Fruit fly (Drosophila melanogaster): ENCODE results near the gene CG16779.

CG16779 gene

dm6 chr3R:9487561-9487960 lies 5.9 kb downstream of the CG16779 start:
- no peak for TF ChIP-seq CG17801 (GFP tag; optimal IDR thresholded peaks at IDR 0.05; ENCODE audit: partially characterized antibody)

DNA sequence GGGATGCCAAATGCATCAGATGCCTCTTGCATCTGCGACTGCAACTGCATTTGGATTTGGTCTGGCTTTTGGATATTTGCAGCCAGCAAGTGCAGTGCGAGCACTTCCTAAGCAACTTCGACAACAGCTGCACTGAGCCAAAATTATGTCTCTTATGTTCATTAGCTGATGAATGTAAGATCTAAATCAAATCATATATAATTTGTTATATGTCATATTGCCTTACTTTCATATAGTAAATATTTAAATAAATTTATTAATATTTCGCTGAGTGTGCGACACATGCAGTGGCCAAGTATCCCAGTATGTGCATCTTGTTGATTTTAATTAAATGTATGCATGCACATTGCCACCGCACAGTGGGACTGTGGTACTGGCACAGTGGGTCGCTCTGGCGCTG lies 13.1 kb downstream of the CG16779 start:
- TF ChIP-seq CG17801 (GFP tag; optimal IDR thresholded peaks at IDR 0.05; ENCODE audit: partially characterized antibody), result no peak

dm6 chr3R:9468109-9468508 lies 25.4 kb downstream of the CG16779 start:
- TF ChIP-seq CG17801 (GFP tag; optimal IDR thresholded peaks at IDR 0.05; ENCODE audit: partially characterized antibody), result no peak

- no peak for TF ChIP-seq CG17801 (GFP tag; optimal IDR thresholded peaks at IDR 0.05; ENCODE audit: partially characterized antibody)
Observed at dm6 chr3R:9460488-9461150, 32.9 kb downstream of the CG16779 start, which contains the start of gene GstZ2. TSS of gene GstZ2 (minus strand) at chr3R:9460652.

dm6 chr3R:9459385-9460285 lies 33.8 kb downstream of the CG16779 start:
- TF ChIP-seq CG17801 (GFP tag; optimal IDR thresholded peaks at IDR 0.05; ENCODE audit: partially characterized antibody), result no peak

- TF ChIP-seq CG17801 (GFP tag; optimal IDR thresholded peaks at IDR 0.05; ENCODE audit: partially characterized antibody), result peak; percentile 40
Observed at dm6 chr3R:9456373-9456772, 37.1 kb downstream of the CG16779 start, which contains the start of gene GstZ1. TSS of gene GstZ1 (minus strand) at chr3R:9456546.

DNA sequence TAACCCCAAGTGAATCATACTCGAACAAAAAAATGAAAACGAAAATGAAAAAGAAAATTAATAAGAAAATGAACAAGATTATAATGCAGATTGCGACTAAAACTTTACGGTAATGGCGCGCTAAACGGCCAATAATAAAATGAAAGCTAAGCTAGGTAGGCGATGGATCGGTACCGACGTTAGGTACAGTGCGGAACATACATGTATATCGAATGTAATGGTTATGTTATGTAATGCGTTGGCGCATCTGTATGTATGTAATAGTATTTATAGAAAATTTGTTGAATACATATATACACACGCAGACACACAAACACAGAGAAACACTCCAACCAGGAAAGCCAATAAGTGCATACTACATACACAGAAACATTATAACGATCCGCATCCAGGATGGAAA lies 38.5 kb downstream of the CG16779 start:
- no peak for TF ChIP-seq CG17801 (GFP tag; optimal IDR thresholded peaks at IDR 0.05; ENCODE audit: partially characterized antibody)

DNA sequence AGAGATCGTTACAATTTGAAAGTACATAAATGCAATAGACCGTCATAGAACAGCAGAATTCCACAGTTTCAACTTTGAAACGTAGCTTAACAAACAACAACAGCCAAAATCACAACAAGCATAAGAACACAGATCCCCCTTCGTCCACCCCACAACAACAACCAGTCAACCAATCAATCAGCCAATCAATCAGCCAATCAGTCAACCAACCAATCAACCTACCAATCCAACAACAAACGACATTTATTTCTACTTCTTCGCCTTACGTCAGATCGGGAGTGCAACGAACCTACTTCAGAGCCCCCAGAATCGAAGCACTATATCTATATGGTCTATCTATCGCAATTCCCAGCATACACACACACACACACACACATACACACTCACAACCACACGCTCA lies 42.8 kb downstream of the CG16779 start:
- TF ChIP-seq CG17801 (GFP tag; optimal IDR thresholded peaks at IDR 0.05; ENCODE audit: partially characterized antibody), result no peak

DNA sequence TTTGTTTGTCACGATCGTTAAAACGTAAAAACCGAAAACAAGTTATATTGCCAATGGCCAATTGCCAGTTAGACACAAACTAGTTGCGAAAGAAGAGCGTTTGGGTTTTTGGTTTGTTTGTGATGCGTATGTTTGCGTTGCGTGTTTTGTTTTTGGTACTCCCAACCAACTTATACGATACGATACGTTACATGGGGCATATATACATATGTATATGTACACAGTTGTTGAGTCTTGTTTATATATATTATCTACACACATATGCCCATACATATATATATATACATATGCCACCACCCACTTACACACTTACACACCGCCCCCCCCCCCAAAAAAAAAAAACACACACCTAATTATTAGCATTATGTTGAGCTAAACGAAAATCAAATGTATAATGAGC lies 45.2 kb downstream of the CG16779 start:
- no peak for TF ChIP-seq CG17801 (GFP tag; optimal IDR thresholded peaks at IDR 0.05; ENCODE audit: partially characterized antibody)

DNA sequence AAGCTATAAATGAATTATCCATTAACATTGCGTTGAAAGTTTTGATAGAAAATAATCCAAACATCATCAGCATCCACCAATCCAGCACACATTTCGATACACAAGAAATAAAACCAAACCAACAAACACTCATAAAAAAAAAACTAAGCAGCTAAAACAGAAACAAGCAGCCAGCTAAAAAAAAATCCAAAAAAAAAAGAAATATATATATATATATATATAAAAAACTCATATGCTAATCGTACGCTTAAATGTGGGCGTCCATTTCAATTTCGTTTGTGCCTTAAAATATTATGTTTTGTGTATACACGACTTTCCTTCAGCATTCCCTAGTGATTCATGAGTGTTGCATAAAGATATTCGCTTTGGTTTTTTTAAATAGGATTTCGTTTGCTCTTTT lies 51.5 kb downstream of the CG16779 start:
- TF ChIP-seq CG17801 (GFP tag; optimal IDR thresholded peaks at IDR 0.05; ENCODE audit: partially characterized antibody), result no peak

dm6 chr3R:9441134-9441533 lies 52.3 kb downstream of the CG16779 start:
- TF ChIP-seq CG17801 (GFP tag; optimal IDR thresholded peaks at IDR 0.05; ENCODE audit: partially characterized antibody), result no peak

dm6 chr3R:9437618-9438017 lies 55.9 kb downstream of the CG16779 start:
- TF ChIP-seq CG17801 (GFP tag; optimal IDR thresholded peaks at IDR 0.05; ENCODE audit: partially characterized antibody), result no peak

DNA sequence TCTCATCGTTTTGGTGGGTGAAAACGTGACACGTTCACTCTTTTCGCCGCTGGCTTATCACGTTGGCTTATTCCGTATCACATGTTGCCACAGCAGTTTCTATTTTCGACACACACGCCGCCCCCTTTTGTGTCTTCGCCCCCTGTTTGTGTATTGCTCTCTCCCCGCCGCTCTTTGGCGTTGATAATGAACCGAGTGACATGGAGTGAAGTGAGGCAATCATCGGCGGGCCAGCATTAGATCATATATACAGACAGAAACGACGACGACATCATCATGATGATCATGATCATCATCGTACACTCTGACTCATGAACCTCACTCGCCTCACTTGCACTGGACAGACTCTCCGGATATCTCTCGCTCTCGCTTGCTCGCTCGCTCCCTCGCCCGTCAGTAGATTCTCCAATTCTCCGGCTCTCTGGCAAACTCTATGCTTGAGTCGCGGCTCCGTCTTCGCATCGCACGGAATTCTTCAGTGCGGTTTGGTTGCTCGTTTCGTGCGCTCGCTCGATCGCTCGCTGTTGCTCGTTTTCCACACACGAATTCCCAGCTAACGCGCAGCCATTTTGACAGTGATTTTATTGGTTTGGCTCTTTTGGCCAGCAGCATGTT lies 57.0 kb downstream of the CG16779 start:
- peak; percentile 4 for TF ChIP-seq CG17801 (GFP tag; optimal IDR thresholded peaks at IDR 0.05; ENCODE audit: partially characterized antibody)

DNA sequence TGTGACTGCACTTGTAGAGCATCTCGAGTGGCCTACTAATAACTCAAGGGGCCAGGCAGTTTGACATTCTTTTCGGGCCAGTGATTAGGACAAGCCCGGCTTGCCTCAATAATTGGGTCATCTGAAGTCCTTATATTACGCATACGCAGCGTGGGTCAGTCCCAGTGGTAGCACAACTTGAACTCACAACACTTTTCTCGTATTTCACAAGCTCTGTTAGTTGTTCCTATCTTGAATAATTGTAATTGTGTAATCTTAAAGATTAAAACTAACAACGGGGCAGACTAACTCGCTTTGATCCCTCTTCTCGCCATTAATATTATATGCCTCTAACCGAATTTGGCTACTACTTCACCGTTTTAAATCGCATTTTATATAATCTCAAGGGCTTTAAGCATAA lies 57.6 kb downstream of the CG16779 start:
- no peak for TF ChIP-seq CG17801 (GFP tag; optimal IDR thresholded peaks at IDR 0.05; ENCODE audit: partially characterized antibody)

dm6 chr3R:9434543-9435407 lies 58.7 kb downstream of the CG16779 start:
- TF ChIP-seq CG17801 (GFP tag; optimal IDR thresholded peaks at IDR 0.05; ENCODE audit: partially characterized antibody), result no peak
